Fruit fly (Drosophila melanogaster): ENCODE results near the gene CG5114.

dm6 chr3L:14980038-14980437 is 2.6 kb upstream of the CG5114 start:
- TF ChIP-seq CG10669 (GFP tag; optimal IDR thresholded peaks at IDR 0.05) (no peak), Blimp-1 (GFP tag; optimal IDR thresholded peaks at IDR 0.05) (no peak), Eip75B (GFP tag; optimal IDR thresholded peaks at IDR 0.05) (no peak), CG11294 (GFP tag; IDR thresholded peaks at IDR 0.05) (no peak), CG8319 (GFP tag; optimal IDR thresholded peaks at IDR 0.05) (no peak), Smox (GFP tag; optimal IDR thresholded peaks at IDR 0.05) (no peak)
